Worm (Caenorhabditis elegans): ENCODE measurements around the gene rpia-1.

The rpia-1 gene

ce11 chrIII:7122860-7123259 lies at the start of gene rpia-1, which contains the start of gene B0280.9:
rpia-1 (plus strand) TSS chrIII:7123128.
B0280.9 (minus strand) TSS chrIII:7122895.
- TF ChIP-seq nhr-19 (GFP tag; conservative IDR thresholded peaks at IDR 0.05) (peak; percentile 48; the same call in 1 of the 2 replicates), rnt-1 (tag; optimal IDR thresholded peaks at IDR 0.05) (peak; percentile 10), lsy-2 (tag; optimal IDR thresholded peaks at IDR 0.05) (peak; percentile 90 to 97), F16B12.6 (tag; optimal IDR thresholded peaks at IDR 0.05) (peak; percentile 90), mab-9 (GFP tag; IDR thresholded peaks at IDR 0.05) (no peak), ceh-88 (GFP tag; IDR thresholded peaks at IDR 0.05) (no peak), ztf-11 (tag; optimal IDR thresholded peaks at IDR 0.05) (no peak), blmp-1 (tag; optimal IDR thresholded peaks at IDR 0.05) (peak; percentile 1), xbp-1 (tag; optimal IDR thresholded peaks at IDR 0.05) (no peak), elt-2 (tag; optimal IDR thresholded peaks at IDR 0.05) (peak; percentile 47), efl-1 (optimal IDR thresholded peaks at IDR 0.05) (peak; percentile 36 to 62), efl-1 (GFP tag; optimal IDR thresholded peaks at IDR 0.05 in 1 of 2) (peak; percentile 52 to 89), dpl-1 (GFP tag; optimal IDR thresholded peaks at IDR 0.05) (peak in 2 of 3 experiments; percentile 32 to 48), snu-23 (GFP tag; optimal IDR thresholded peaks at IDR 0.05) (peak; percentile 43), nhr-71 (tag; optimal IDR thresholded peaks at IDR 0.05) (peak; percentile 22), lin-35 (GFP tag; optimal IDR thresholded peaks at IDR 0.05) (peak; percentile 37 to 71), ceh-82 (tag; optimal IDR thresholded peaks at IDR 0.05) (peak in 1 of 3 experiments; percentile 27), C16A3.4 (tag; optimal IDR thresholded peaks at IDR 0.05) (peak; percentile 21), lin-14 (GFP tag; optimal IDR thresholded peaks at IDR 0.05) (peak; percentile 37), C04F5.9 (tag; optimal IDR thresholded peaks at IDR 0.05) (no peak), jun-1 (tag; optimal IDR thresholded peaks at IDR 0.05) (no peak)

ce11 chrIII:7073801-7074386 lies 49.0 kb upstream of the rpia-1 start, which contains the start of gene ZK418.5:
ZK418.5 (minus strand) TSS chrIII:7073851.
- no peak for TF ChIP-seq nhr-28 (tag; optimal IDR thresholded peaks at IDR 0.05)
- TF ChIP-seq lsy-2 (tag; optimal IDR thresholded peaks at IDR 0.05) = peak; percentile 73 to 82
- TF ChIP-seq nhr-77 (tag; optimal IDR thresholded peaks at IDR 0.05) = no peak
- TF ChIP-seq nhr-11 (tag; optimal IDR thresholded peaks at IDR 0.05) = no peak
- TF ChIP-seq hpl-2 (GFP tag; optimal IDR thresholded peaks at IDR 0.05) = no peak
- peak; percentile 15 for TF ChIP-seq lin-39 (tag; optimal IDR thresholded peaks at IDR 0.05)
- TF ChIP-seq tlp-1 (tag; optimal IDR thresholded peaks at IDR 0.05) = no peak
- TF ChIP-seq zag-1 (tag; optimal IDR thresholded peaks at IDR 0.05) = no peak
- TF ChIP-seq fkh-8 (tag; optimal IDR thresholded peaks at IDR 0.05) = no peak
- TF ChIP-seq sox-4 (tag; optimal IDR thresholded peaks at IDR 0.05) = no peak
- peak; percentile 36 for TF ChIP-seq unc-86 (tag; optimal IDR thresholded peaks at IDR 0.05)
- peak; percentile 70 for TF ChIP-seq nhr-71 (tag; optimal IDR thresholded peaks at IDR 0.05)
- TF ChIP-seq hlh-4 (tag; optimal IDR thresholded peaks at IDR 0.05) = no peak
- TF ChIP-seq efl-3 (GFP tag; optimal IDR thresholded peaks at IDR 0.05) = no peak
- TF ChIP-seq lin-14 (GFP tag; optimal IDR thresholded peaks at IDR 0.05) = no peak
- no peak for TF ChIP-seq sup-37 (GFP tag; optimal IDR thresholded peaks at IDR 0.05)
- TF ChIP-seq unc-30 (tag; optimal IDR thresholded peaks at IDR 0.05) = no peak
- TF ChIP-seq C16A3.4 (tag; optimal IDR thresholded peaks at IDR 0.05) = peak; percentile 79
- TF ChIP-seq vab-15 (tag; optimal IDR thresholded peaks at IDR 0.05) = no peak
- no peak for TF ChIP-seq egl-27 (tag; optimal IDR thresholded peaks at IDR 0.05)
- TF ChIP-seq swsn-7 (tag; optimal IDR thresholded peaks at IDR 0.05) = peak; percentile 57
- TF ChIP-seq nhr-84 (tag; optimal IDR thresholded peaks at IDR 0.05) = no peak
- TF ChIP-seq nhr-20 (tag; optimal IDR thresholded peaks at IDR 0.05) = peak; percentile 48
- TF ChIP-seq aha-1 (tag; optimal IDR thresholded peaks at IDR 0.05) = no peak
- TF ChIP-seq pax-3 (tag; optimal IDR thresholded peaks at IDR 0.05) = no peak
- TF ChIP-seq sptf-1 (tag; optimal IDR thresholded peaks at IDR 0.05) = no peak
- TF ChIP-seq mep-1 (tag; optimal IDR thresholded peaks at IDR 0.05) = peak; percentile 42
- TF ChIP-seq nhr-19 (GFP tag; conservative IDR thresholded peaks at IDR 0.05) = peak; percentile 55
- TF ChIP-seq snu-23 (GFP tag; optimal IDR thresholded peaks at IDR 0.05) = peak; percentile 54
- no peak for TF ChIP-seq ztf-11 (tag; optimal IDR thresholded peaks at IDR 0.05)
- TF ChIP-seq hlh-17 (GFP tag; optimal IDR thresholded peaks at IDR 0.05; ENCODE audit: borderline replicate concordance) = no peak
- peak; percentile 45 for TF ChIP-seq xbp-1 (tag; optimal IDR thresholded peaks at IDR 0.05)
- TF ChIP-seq lin-15B (tag; optimal IDR thresholded peaks at IDR 0.05) = peak; percentile 27
- TF ChIP-seq pqm-1 (tag; optimal IDR thresholded peaks at IDR 0.05) = no peak
- TF ChIP-seq isw-1 (GFP tag; IDR thresholded peaks at IDR 0.05) = no peak; the same call in 1 of the 2 replicates
- no peak for TF ChIP-seq grh-1 (GFP tag; IDR thresholded peaks at IDR 0.05)
- no peak for TF ChIP-seq mab-9 (GFP tag; IDR thresholded peaks at IDR 0.05)
- TF ChIP-seq ceh-8 (GFP tag; optimal IDR thresholded peaks at IDR 0.05) = no peak
- peak; percentile 97 to 99 for TF ChIP-seq lin-35 (GFP tag; optimal IDR thresholded peaks at IDR 0.05)
